Worm (Caenorhabditis elegans): ENCODE measurements around the gene R07H5.11.

The R07H5.11 gene

DNA sequence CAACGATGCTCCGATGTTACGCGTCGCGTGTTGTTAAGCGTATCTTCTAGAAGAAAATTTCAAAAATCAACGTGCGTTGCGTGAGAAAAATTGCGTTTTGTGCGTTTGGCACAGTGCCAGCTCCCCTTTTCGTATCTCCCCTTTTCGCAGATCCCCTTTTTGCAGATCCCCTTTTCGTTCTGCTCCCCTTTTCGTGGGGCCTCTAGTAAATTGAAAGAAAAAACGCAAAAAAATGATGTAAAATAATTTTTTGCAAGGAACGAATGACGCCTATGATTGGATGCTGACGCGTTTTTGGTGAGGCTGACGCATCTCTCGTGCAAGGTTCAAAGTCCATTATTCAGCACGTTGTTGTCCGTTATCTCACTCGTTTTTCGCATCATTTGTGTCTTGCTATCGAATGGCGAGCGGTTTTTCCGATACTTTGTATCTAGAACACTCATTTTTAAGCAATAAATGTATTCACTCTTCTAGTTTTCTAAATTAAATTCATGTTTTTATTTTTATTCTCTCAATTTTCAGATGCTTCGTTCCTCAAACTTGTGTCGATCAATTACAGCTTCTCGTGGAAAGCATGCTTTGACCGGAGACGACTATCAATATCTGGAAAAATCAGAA, 23.3 kb upstream of the R07H5.11 start, which contains the start of gene cpt-2 (continued):
- TF ChIP-seq nhr-20 (tag; optimal IDR thresholded peaks at IDR 0.05) (peak; percentile 92), ceh-82 (tag; optimal IDR thresholded peaks at IDR 0.05) (peak; percentile 77 to 93 (median 89)), nhr-77 (tag; optimal IDR thresholded peaks at IDR 0.05) (peak; percentile 66), blmp-1 (tag; optimal IDR thresholded peaks at IDR 0.05) (peak; percentile 56), isw-1 (GFP tag; IDR thresholded peaks at IDR 0.05) (peak; percentile 92), elt-2 (tag; optimal IDR thresholded peaks at IDR 0.05) (peak; percentile 88), grh-1 (GFP tag; IDR thresholded peaks at IDR 0.05) (peak; percentile 89), mdl-1 (tag; optimal IDR thresholded peaks at IDR 0.05) (peak in 1 of 2 experiments; percentile 86), lir-3 (tag; optimal IDR thresholded peaks at IDR 0.05; ENCODE audit: poor library complexity) (peak; percentile 81), unc-98 (GFP tag; IDR thresholded peaks at IDR 0.05) (peak; percentile 76), sox-4 (tag; optimal IDR thresholded peaks at IDR 0.05) (peak; percentile 75), aha-1 (tag; optimal IDR thresholded peaks at IDR 0.05) (peak; percentile 16), ama-1 (optimal IDR thresholded peaks at IDR 0.05) (peak; percentile 37), jun-1 (tag; optimal IDR thresholded peaks at IDR 0.05) (peak; percentile 85), aly-2 (tag; optimal IDR thresholded peaks at IDR 0.05) (peak; percentile 54), skn-1 (tag; optimal IDR thresholded peaks at IDR 0.05) (peak; percentile 76), mef-2 (tag; optimal IDR thresholded peaks at IDR 0.05) (peak; percentile 20), ceh-8 (GFP tag; optimal IDR thresholded peaks at IDR 0.05) (peak; percentile 91), pax-3 (tag; optimal IDR thresholded peaks at IDR 0.05) (peak; percentile 72), elt-3 (tag; optimal IDR thresholded peaks at IDR 0.05) (peak in 3 of 6 experiments; percentile 7 to 82 (median 79)), lin-14 (GFP tag; optimal IDR thresholded peaks at IDR 0.05) (peak; percentile 85), fkh-10 (GFP tag; optimal IDR thresholded peaks at IDR 0.05) (peak; percentile 75), nhr-85 (tag) (peak; percentile 88), mab-9 (GFP tag; IDR thresholded peaks at IDR 0.05) (peak; percentile 89), C16A3.4 (tag; optimal IDR thresholded peaks at IDR 0.05) (peak; percentile 74), snu-23 (GFP tag; optimal IDR thresholded peaks at IDR 0.05) (peak; percentile 93), F16B12.6 (tag; optimal IDR thresholded peaks at IDR 0.05) (peak; percentile 53), zag-1 (tag; optimal IDR thresholded peaks at IDR 0.05) (peak; percentile 80), hpl-2 (GFP tag; optimal IDR thresholded peaks at IDR 0.05) (peak; percentile 66), nhr-71 (tag; optimal IDR thresholded peaks at IDR 0.05) (peak; percentile 94), fkh-8 (tag; optimal IDR thresholded peaks at IDR 0.05) (peak; percentile 79), lin-13 (GFP tag; optimal IDR thresholded peaks at IDR 0.05) (peak; percentile 84), egl-13 (tag; optimal IDR thresholded peaks at IDR 0.05) (peak; percentile 77), ceh-88 (GFP tag; IDR thresholded peaks at IDR 0.05) (peak; percentile 78), nhr-19 (GFP tag; conservative IDR thresholded peaks at IDR 0.05) (peak; percentile 95), fkh-4 (tag; optimal IDR thresholded peaks at IDR 0.05; ENCODE audit: borderline replicate concordance) (peak; percentile 49), lin-39 (tag; optimal IDR thresholded peaks at IDR 0.05) (peak; percentile 86), unc-86 (tag; optimal IDR thresholded peaks at IDR 0.05) (peak; percentile 85)

- TF ChIP-seq mep-1 (tag; optimal IDR thresholded peaks at IDR 0.05) (peak; percentile 4), nhr-19 (GFP tag; conservative IDR thresholded peaks at IDR 0.05) (no peak)
Measured at ce11 chrIV:11180077-11180476, 22.5 kb upstream of the R07H5.11 start.

DNA sequence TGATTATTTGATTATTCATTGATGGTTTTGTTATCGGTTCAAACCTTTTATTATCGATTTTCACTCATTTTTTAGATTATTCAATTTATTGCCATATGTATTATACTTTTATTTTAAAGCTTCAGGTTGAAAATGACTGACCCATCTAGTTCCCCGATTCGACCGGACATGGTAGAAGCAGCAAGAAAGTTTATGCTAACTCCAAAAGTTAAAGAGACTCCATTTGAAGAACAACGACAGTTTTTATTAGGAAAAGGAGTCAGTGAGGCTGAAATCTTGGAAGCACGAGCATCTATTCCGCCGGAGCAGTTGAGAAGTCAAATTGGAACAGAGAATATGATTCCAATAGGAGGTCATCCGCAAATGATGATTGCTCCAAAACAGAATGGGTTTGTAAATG, 19.6 kb upstream of the R07H5.11 start, which contains the start of gene prx-14:
Gene prx-14 (plus strand): TSS at position 120 of the 400 bp plus-strand sequence.
- peak; percentile 49 for TF ChIP-seq elt-2 (tag; optimal IDR thresholded peaks at IDR 0.05)
- TF ChIP-seq efl-1 (optimal IDR thresholded peaks at IDR 0.05): no peak
- peak in 1 of 2 experiments; percentile 14 for TF ChIP-seq efl-1 (GFP tag; optimal IDR thresholded peaks at IDR 0.05 in 1 of 2)
- TF ChIP-seq ama-1 (optimal IDR thresholded peaks at IDR 0.05): no peak
- TF ChIP-seq aha-1 (tag; optimal IDR thresholded peaks at IDR 0.05): no peak
- no peak for TF ChIP-seq nhr-237 (tag; optimal IDR thresholded peaks at IDR 0.05)
- no peak for TF ChIP-seq ztf-4 (tag; optimal IDR thresholded peaks at IDR 0.05)
- no peak for TF ChIP-seq alr-1 (tag; optimal IDR thresholded peaks at IDR 0.05; ENCODE audit: borderline replicate concordance)
- no peak for TF ChIP-seq skn-1 (tag; optimal IDR thresholded peaks at IDR 0.05)
